Worm (Caenorhabditis elegans): ENCODE measurements around the gene parn-1.
A peak's percentile ranks its signal among the peaks of the same experiment; 100 is the strongest.

parn-1 gene

DNA sequence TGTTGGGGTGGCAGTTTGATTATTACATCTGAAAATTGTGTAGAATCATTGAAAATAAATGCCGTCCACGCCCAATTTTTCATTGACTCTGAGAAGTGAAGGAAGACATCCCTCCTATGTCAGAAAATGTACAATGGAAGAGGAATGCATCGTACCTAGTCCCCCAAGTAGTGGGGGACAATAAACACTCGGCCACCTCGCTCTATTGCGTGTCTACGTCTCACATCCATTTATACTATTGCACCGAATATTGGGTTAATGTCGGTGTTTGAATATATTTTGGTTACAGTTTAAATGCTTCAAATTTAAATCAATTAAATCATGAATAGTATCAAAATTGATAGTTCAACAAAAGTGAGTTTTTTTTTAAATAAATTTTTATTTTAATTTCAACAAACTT lies 45.4 kb downstream of the parn-1 start, which contains the start of gene lin-25:
Gene lin-25, plus strand, starts transcription at position 290 of the 400 bp plus-strand sequence.
- TF ChIP-seq sea-2 (GFP tag; optimal IDR thresholded peaks at IDR 0.05) (no peak), mdl-1 (tag; optimal IDR thresholded peaks at IDR 0.05) (no peak), pha-4 (tag; optimal IDR thresholded peaks at IDR 0.05) (peak; percentile 63), elt-3 (tag; optimal IDR thresholded peaks at IDR 0.05) (no peak), nhr-23 (tag; optimal IDR thresholded peaks at IDR 0.05) (no peak), skn-1 (tag; optimal IDR thresholded peaks at IDR 0.05) (no peak), elt-2 (tag; optimal IDR thresholded peaks at IDR 0.05) (no peak), eor-1 (tag; optimal IDR thresholded peaks at IDR 0.05) (no peak), lin-39 (tag; optimal IDR thresholded peaks at IDR 0.05) (no peak), fkh-2 (tag; optimal IDR thresholded peaks at IDR 0.05) (no peak), mml-1 (tag; optimal IDR thresholded peaks at IDR 0.05) (no peak), ceh-82 (tag; optimal IDR thresholded peaks at IDR 0.05) (no peak), unc-39 (tag; optimal IDR thresholded peaks at IDR 0.05) (no peak), pqm-1 (tag; optimal IDR thresholded peaks at IDR 0.05) (no peak), elt-1 (tag; optimal IDR thresholded peaks at IDR 0.05) (no peak), aly-2 (tag; optimal IDR thresholded peaks at IDR 0.05) (no peak), lin-15B (tag; optimal IDR thresholded peaks at IDR 0.05) (peak; percentile 51), fkh-10 (GFP tag; optimal IDR thresholded peaks at IDR 0.05) (no peak), nhr-67 (tag; optimal IDR thresholded peaks at IDR 0.05) (no peak), hmg-11 (tag; optimal IDR thresholded peaks at IDR 0.05) (peak; percentile 58), daf-12 (tag; optimal IDR thresholded peaks at IDR 0.05) (no peak), tbx-2 (tag; optimal IDR thresholded peaks at IDR 0.05) (no peak), snpc-4 (tag; optimal IDR thresholded peaks at IDR 0.05) (peak; percentile 27), ZK546.5 (tag; optimal IDR thresholded peaks at IDR 0.05) (no peak), ama-1 (optimal IDR thresholded peaks at IDR 0.05) (no peak), nhr-25 (tag; optimal IDR thresholded peaks at IDR 0.05) (peak; percentile 24), nhr-43 (tag; optimal IDR thresholded peaks at IDR 0.05; ENCODE audit: poor library complexity, severe bottlenecking) (no peak), ztf-4 (tag; optimal IDR thresholded peaks at IDR 0.05) (no peak), zag-1 (tag; optimal IDR thresholded peaks at IDR 0.05) (no peak), nhr-76 (tag; optimal IDR thresholded peaks at IDR 0.05) (no peak), jun-1 (tag; optimal IDR thresholded peaks at IDR 0.05) (no peak), lsy-12 (tag; optimal IDR thresholded peaks at IDR 0.05) (no peak), ceh-16 (tag; optimal IDR thresholded peaks at IDR 0.05) (no peak), nfya-1 (tag; optimal IDR thresholded peaks at IDR 0.05; ENCODE audit: insufficient read depth) (peak; percentile 42), nhr-11 (tag; optimal IDR thresholded peaks at IDR 0.05) (no peak)

DNA sequence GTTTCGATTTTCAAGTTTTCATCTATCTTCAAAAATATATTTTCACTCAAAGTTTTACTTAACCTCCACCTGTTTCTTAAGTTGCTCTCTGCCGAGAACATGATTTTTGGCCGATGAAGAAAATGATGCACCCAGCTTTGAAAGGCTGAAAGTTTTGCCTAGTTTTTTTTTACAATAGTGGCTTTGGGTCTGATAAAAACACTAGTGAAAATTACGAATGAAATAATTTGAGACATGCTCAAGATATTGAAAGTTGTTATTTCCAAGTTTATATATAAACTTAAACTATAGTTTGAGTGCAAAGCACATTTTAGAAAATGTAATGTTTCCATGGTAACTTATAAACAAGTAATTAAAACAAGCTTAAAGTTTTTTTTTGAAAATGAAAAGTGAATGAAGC lies 45.8 kb downstream of the parn-1 start, which contains the start of gene gpa-9:
Gene gpa-9, minus strand, starts transcription at position 101 of the 400 bp plus-strand sequence.
- TF ChIP-seq egl-27 (tag; optimal IDR thresholded peaks at IDR 0.05) (no peak), ceh-16 (tag; optimal IDR thresholded peaks at IDR 0.05) (no peak), ama-1 (optimal IDR thresholded peaks at IDR 0.05) (no peak), aly-2 (tag; optimal IDR thresholded peaks at IDR 0.05) (no peak), ztf-4 (tag; optimal IDR thresholded peaks at IDR 0.05) (no peak), hmg-11 (tag; optimal IDR thresholded peaks at IDR 0.05) (no peak), lin-15B (tag; optimal IDR thresholded peaks at IDR 0.05) (no peak), nhr-77 (tag; optimal IDR thresholded peaks at IDR 0.05) (no peak), skn-1 (tag; optimal IDR thresholded peaks at IDR 0.05) (no peak), nhr-23 (tag; optimal IDR thresholded peaks at IDR 0.05) (no peak), nhr-25 (tag; optimal IDR thresholded peaks at IDR 0.05) (no peak), nhr-11 (tag; optimal IDR thresholded peaks at IDR 0.05) (no peak), sea-2 (GFP tag; optimal IDR thresholded peaks at IDR 0.05) (no peak), nhr-12 (tag; optimal IDR thresholded peaks at IDR 0.05) (no peak), ceh-28 (tag; optimal IDR thresholded peaks at IDR 0.05) (no peak), jun-1 (tag; optimal IDR thresholded peaks at IDR 0.05) (no peak), tbx-2 (tag; optimal IDR thresholded peaks at IDR 0.05) (no peak), unc-39 (tag; optimal IDR thresholded peaks at IDR 0.05) (no peak), nhr-67 (tag; optimal IDR thresholded peaks at IDR 0.05) (no peak), fkh-2 (tag; optimal IDR thresholded peaks at IDR 0.05) (no peak)

DNA sequence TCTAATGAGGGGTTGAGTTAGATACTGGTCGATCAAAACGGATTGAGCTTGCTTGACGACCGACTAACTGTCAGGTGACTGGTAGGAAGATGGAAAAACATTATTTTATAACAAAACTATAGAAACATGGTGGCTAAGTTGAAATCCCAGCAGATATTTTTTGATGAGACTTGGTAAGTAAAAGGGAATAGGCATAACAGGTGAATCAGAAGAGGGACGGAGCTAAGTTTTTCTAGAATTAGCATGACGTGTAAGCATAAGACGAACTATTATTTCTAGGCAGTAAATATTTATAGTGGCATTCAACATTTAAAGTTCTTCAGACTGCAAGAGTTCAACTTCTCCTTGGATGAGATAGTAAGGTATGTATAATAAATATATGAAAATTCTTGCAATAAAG lies 50.6 kb downstream of the parn-1 start, which contains the start of gene F56H9.8:
Gene F56H9.8, plus strand, starts transcription at position 301 of the 400 bp plus-strand sequence.
- TF ChIP-seq egl-27 (tag; optimal IDR thresholded peaks at IDR 0.05) (no peak), pha-4 (tag; optimal IDR thresholded peaks at IDR 0.05) (no peak), nfya-1 (tag; optimal IDR thresholded peaks at IDR 0.05; ENCODE audit: insufficient read depth) (no peak), lin-39 (tag; optimal IDR thresholded peaks at IDR 0.05) (no peak), zag-1 (tag; optimal IDR thresholded peaks at IDR 0.05) (no peak), unc-39 (tag; optimal IDR thresholded peaks at IDR 0.05) (no peak), mdl-1 (tag; optimal IDR thresholded peaks at IDR 0.05) (no peak), nhr-76 (tag; optimal IDR thresholded peaks at IDR 0.05) (no peak), jun-1 (tag; optimal IDR thresholded peaks at IDR 0.05) (no peak), elt-1 (tag; optimal IDR thresholded peaks at IDR 0.05) (no peak), nhr-28 (tag; optimal IDR thresholded peaks at IDR 0.05) (no peak), lsy-12 (tag; optimal IDR thresholded peaks at IDR 0.05) (no peak), ztf-4 (tag; optimal IDR thresholded peaks at IDR 0.05) (no peak), daf-12 (tag; optimal IDR thresholded peaks at IDR 0.05) (no peak), tbx-2 (tag; optimal IDR thresholded peaks at IDR 0.05) (no peak), elt-2 (tag; optimal IDR thresholded peaks at IDR 0.05) (no peak), nhr-43 (tag; optimal IDR thresholded peaks at IDR 0.05; ENCODE audit: poor library complexity, severe bottlenecking) (no peak), skn-1 (tag; optimal IDR thresholded peaks at IDR 0.05) (no peak), nhr-67 (tag; optimal IDR thresholded peaks at IDR 0.05) (no peak), nhr-237 (tag; optimal IDR thresholded peaks at IDR 0.05) (no peak)
